Fruit fly (Drosophila melanogaster) whole organism, embryonic: Measurements from ENCODE around the gene Alg7.

Source experiments
- Antp ChIP-seq: fragments of 200-800 bp; sonication (Bioruptor generic); optimal IDR thresholded peaks from 3 replicates; lab custom pipeline; 2016; ENCODE audit warnings: missing biosample characterization, missing genetic modification characterization
- Atf6 ChIP-seq: fragments of 200-800 bp; sonication (Bioruptor generic); IDR thresholded peaks from 2 replicates; pipeline ENCODE4 v1.3.6; 2022; ENCODE audit warnings: missing biosample characterization, missing genetic modification characterization
- Awh ChIP-seq: fragments of 200-800 bp; sonication (Bioruptor generic); IDR thresholded peaks from 2 replicates; pipeline ENCODE4, ENCODE4 v1.3.6; 2022; ENCODE audit warnings: missing biosample characterization, missing genetic modification characterization
- Bteb2 ChIP-seq: fragments of 200-800 bp; sonication (Bioruptor generic); optimal IDR thresholded peaks from 2 replicates; lab custom pipeline; 2016; ENCODE audit warnings: missing biosample characterization, missing genetic modification characterization
- CG10209 ChIP-seq: fragments of 200-800 bp; sonication (Bioruptor generic); optimal IDR thresholded peaks from 3 replicates; lab custom pipeline; 2017; ENCODE audit warnings: missing biosample characterization, mild to moderate bottlenecking, missing genetic modification characterization, missing genetic modification reagents
- CG11723 ChIP-seq: fragments of 200-800 bp; sonication (Bioruptor generic); optimal IDR thresholded peaks from 2 replicates; lab custom pipeline; 2017; ENCODE audit warnings: missing biosample characterization, mild to moderate bottlenecking, missing genetic modification characterization
- CG12236 ChIP-seq: fragments of 200-800 bp; sonication (Bioruptor generic); optimal IDR thresholded peaks from 2 replicates; lab custom pipeline; 2016; ENCODE audit warnings: missing biosample characterization, missing genetic modification characterization
- CG15269 ChIP-seq: fragments of 200-800 bp; sonication (Bioruptor generic); optimal IDR thresholded peaks from 2 replicates; lab custom pipeline; 2018; ENCODE audit warnings: missing biosample characterization, mild to moderate bottlenecking, missing genetic modification characterization, moderate library complexity
- CG15479 ChIP-seq: fragments of 200-800 bp; sonication (Bioruptor generic); optimal IDR thresholded peaks from 3 replicates; lab custom pipeline; 2019; ENCODE audit warnings: missing biosample characterization, mild to moderate bottlenecking, missing genetic modification characterization, moderate library complexity
- CG17361 ChIP-seq: fragments of 200-800 bp; sonication (Bioruptor generic); IDR thresholded peaks from 3 replicates; pipeline ENCODE4 v1.3.6; 2022; ENCODE audit warnings: missing biosample characterization, missing genetic modification characterization
- CG3847 ChIP-seq: fragments of 200-800 bp; sonication (Bioruptor generic); IDR thresholded peaks from 2 replicates; pipeline ENCODE4 v1.3.6; 2022; ENCODE audit warnings: missing biosample characterization, missing genetic modification characterization
- CG5180 ChIP-seq: fragments of 200-800 bp; sonication (Bioruptor generic); optimal IDR thresholded peaks from 3 replicates; lab custom pipeline; 2017; ENCODE audit warnings: missing biosample characterization, missing genetic modification characterization, mild to moderate bottlenecking, moderate library complexity, missing genetic modification reagents
- CG6791 ChIP-seq: fragments of 200-800 bp; sonication (Bioruptor generic); IDR thresholded peaks from 3 replicates; pipeline ENCODE4 v1.3.6; 2022; ENCODE audit warnings: missing biosample characterization, missing genetic modification characterization; ENCODE audit not compliant: partially characterized antibody
- CG7963 ChIP-seq: fragments of 200-800 bp; sonication (Bioruptor generic); IDR thresholded peaks from 3 replicates; pipeline ENCODE4 v1.3.6; 2022; ENCODE audit warnings: missing biosample characterization, missing genetic modification characterization; ENCODE audit not compliant: partially characterized antibody
- CG9215 ChIP-seq: fragments of 200-800 bp; sonication (Bioruptor generic); IDR thresholded peaks from 2 replicates; pipeline ENCODE4 v1.3.6; 2022; ENCODE audit warnings: missing biosample characterization, missing genetic modification characterization
- CG9727 ChIP-seq: fragments of 200-800 bp; sonication (Bioruptor generic); optimal IDR thresholded peaks from 3 replicates; lab custom pipeline; 2017; ENCODE audit warnings: missing biosample characterization, mild to moderate bottlenecking, missing genetic modification characterization
- Dbx ChIP-seq: fragments of 200-800 bp; sonication (Bioruptor generic); IDR thresholded peaks from 3 replicates; pipeline ENCODE4 v1.3.6; 2022; ENCODE audit warnings: missing biosample characterization, missing genetic modification characterization
- Ets97D ChIP-seq: fragments of 200-800 bp; sonication (Bioruptor generic); optimal IDR thresholded peaks from 3 replicates; lab custom pipeline; 2016; ENCODE audit warnings: missing biosample characterization, missing genetic modification characterization
- Lim3 ChIP-seq: fragments of 200-800 bp; sonication (Bioruptor generic); IDR thresholded peaks from 2 replicates; pipeline ENCODE4 v1.3.6; 2022; ENCODE audit warnings: missing biosample characterization, missing genetic modification characterization
- NFAT ChIP-seq: fragments of 200-800 bp; sonication (Bioruptor generic); IDR thresholded peaks from 2 replicates; pipeline ENCODE4 v1.3.6; 2022; ENCODE audit warnings: missing biosample characterization, missing genetic modification characterization
- Nf-YB ChIP-seq: fragments of 200-800 bp; sonication (Bioruptor generic); optimal IDR thresholded peaks from 3 replicates; lab custom pipeline; 2019; ENCODE audit warnings: missing biosample characterization, mild to moderate bottlenecking, missing genetic modification characterization, moderate library complexity
- Pdp1 ChIP-seq, 2 experiments: fragments of 200-800 bp; sonication (Bioruptor generic); optimal IDR thresholded peaks; 3 replicates each; lab custom pipeline; 2016; ENCODE audit warnings: missing biosample characterization in 2 of 2, missing genetic modification characterization in 2 of 2, mild to moderate bottlenecking in 1 of 2, moderate library complexity in 1 of 2
- Ravus ChIP-seq: fragments of 200-800 bp; sonication (Bioruptor generic); IDR thresholded peaks from 2 replicates; pipeline ENCODE4 v1.3.6; 2022; ENCODE audit warnings: missing biosample characterization, missing genetic modification characterization
- Sox100B ChIP-seq: fragments of 200-800 bp; sonication (Bioruptor generic); optimal IDR thresholded peaks from 3 replicates; lab custom pipeline; 2018; ENCODE audit warnings: missing biosample characterization, mild to moderate bottlenecking, missing genetic modification characterization
- Sox102F ChIP-seq: fragments of 200-800 bp; sonication (Bioruptor generic); optimal IDR thresholded peaks from 2 replicates; lab custom pipeline; 2018; ENCODE audit warnings: missing biosample characterization, mild to moderate bottlenecking, missing genetic modification characterization, moderate library complexity
- Spps ChIP-seq: fragments of 200-800 bp; sonication (Bioruptor generic); optimal IDR thresholded peaks from 2 replicates; lab custom pipeline; 2018; ENCODE audit warnings: missing biosample characterization, mild to moderate bottlenecking, missing genetic modification characterization
- Sry-β ChIP-seq: fragments of 200-800 bp; sonication (Bioruptor generic); optimal IDR thresholded peaks from 2 replicates; lab custom pipeline; 2018; ENCODE audit warnings: missing biosample characterization, mild to moderate bottlenecking, missing genetic modification characterization, moderate library complexity
- Sry-δ ChIP-seq: fragments of 200-800 bp; sonication (Bioruptor generic); optimal IDR thresholded peaks from 2 replicates; lab custom pipeline; 2016; ENCODE audit warnings: missing biosample characterization, missing genetic modification characterization
- Taf1 ChIP-seq: fragments of 200-800 bp; sonication (Bioruptor generic); IDR thresholded peaks from 2 replicates; pipeline ENCODE4 v1.3.6; 2022; ENCODE audit warnings: missing biosample characterization, missing genetic modification characterization
- Vsx1 ChIP-seq: fragments of 200-800 bp; sonication (Bioruptor generic); optimal IDR thresholded peaks from 2 replicates; lab custom pipeline; 2017; ENCODE audit warnings: missing biosample characterization, mild to moderate bottlenecking, missing genetic modification characterization, missing genetic modification reagents
- YL-1 ChIP-seq: fragments of 200-800 bp; sonication (Bioruptor generic); optimal IDR thresholded peaks from 3 replicates; lab custom pipeline; 2017; ENCODE audit warnings: missing biosample characterization, mild to moderate bottlenecking, missing genetic modification characterization
- bab2 ChIP-seq: fragments of 200-800 bp; sonication (Bioruptor generic); optimal IDR thresholded peaks from 2 replicates; lab custom pipeline; 2016; ENCODE audit warnings: missing biosample characterization, missing genetic modification characterization
- bowl ChIP-seq: fragments of 200-800 bp; sonication (Bioruptor generic); IDR thresholded peaks from 2 replicates; pipeline ENCODE4 v1.3.6; 2022; ENCODE audit warnings: missing biosample characterization, missing genetic modification characterization
- br ChIP-seq: fragments of >200 bp; optimal IDR thresholded peaks from 2 replicates; lab custom pipeline; 2017
- crp ChIP-seq, 2 experiments: fragments of 200-800 bp; sonication (Bioruptor generic); optimal IDR thresholded peaks; 2 replicates in 1 of 2; 3 replicates in 1 of 2; lab custom pipeline; 2017; ENCODE audit warnings: missing biosample characterization in 2 of 2, missing genetic modification characterization in 2 of 2, mild to moderate bottlenecking in 1 of 2, moderate library complexity in 1 of 2
- gcm2 ChIP-seq: fragments of 200-800 bp; sonication (Bioruptor generic); optimal IDR thresholded peaks from 2 replicates; lab custom pipeline; 2016; ENCODE audit warnings: missing biosample characterization, missing genetic modification characterization
- lov ChIP-seq, 2 experiments: fragments of 200-800 bp in 1 of 2; fragments of >200 bp in 1 of 2; sonication (Bioruptor generic) in 1 of 2; IDR thresholded peaks in 1 of 2; optimal IDR thresholded peaks in 1 of 2; 2 replicates in 1 of 2; 3 replicates in 1 of 2; pipeline versions ENCODE4 v1.3.6 to Lab custom; 2017 to 2022; ENCODE audit warnings: missing biosample characterization in 1 of 2, missing genetic modification characterization in 1 of 2
- mirr ChIP-seq: fragments of 200-800 bp; sonication (Bioruptor generic); optimal IDR thresholded peaks from 3 replicates; lab custom pipeline; 2018; ENCODE audit warnings: missing biosample characterization, mild to moderate bottlenecking, missing genetic modification characterization
- odd ChIP-seq: fragments of 200-800 bp; sonication (Bioruptor generic); optimal IDR thresholded peaks from 2 replicates; lab custom pipeline; 2017; ENCODE audit warnings: missing biosample characterization, mild to moderate bottlenecking, missing genetic modification characterization
- org-1 ChIP-seq: fragments of 200-800 bp; sonication (Bioruptor generic); optimal IDR thresholded peaks from 2 replicates; lab custom pipeline; 2017; ENCODE audit warnings: missing biosample characterization, missing genetic modification characterization
- phol ChIP-seq: fragments of 200-800 bp; sonication (Bioruptor generic); optimal IDR thresholded peaks from 3 replicates; lab custom pipeline; 2018; ENCODE audit warnings: missing biosample characterization, mild to moderate bottlenecking, missing genetic modification characterization, moderate library complexity
- pnt ChIP-seq: fragments of 200-800 bp; sonication (Bioruptor generic); optimal IDR thresholded peaks from 3 replicates; lab custom pipeline; 2016; ENCODE audit warnings: missing biosample characterization, missing genetic modification characterization
- psq ChIP-seq: fragments of 200-800 bp; sonication (Bioruptor generic); optimal IDR thresholded peaks from 2 replicates; lab custom pipeline; 2017; ENCODE audit warnings: missing biosample characterization, missing genetic modification characterization
- sisA ChIP-seq: fragments of 200-800 bp; sonication (Bioruptor generic); IDR thresholded peaks from 2 replicates; pipeline ENCODE4 v1.3.6; 2022; ENCODE audit warnings: missing biosample characterization, missing genetic modification characterization
- slp2 ChIP-seq: fragments of 200-800 bp; sonication (Bioruptor generic); optimal IDR thresholded peaks from 2 replicates; lab custom pipeline; 2016; ENCODE audit warnings: missing biosample characterization, missing genetic modification characterization
- sob ChIP-seq: fragments of 200-800 bp; sonication (Bioruptor generic); IDR thresholded peaks from 2 replicates; pipeline ENCODE4 v1.3.6; 2022; ENCODE audit warnings: missing biosample characterization, missing genetic modification characterization
- ssp ChIP-seq: fragments of 200-800 bp; sonication (Bioruptor generic); IDR thresholded peaks from 2 replicates; pipeline ENCODE4 v1.3.6; 2022; ENCODE audit warnings: missing biosample characterization, missing genetic modification characterization
- sug ChIP-seq: fragments of 200-800 bp; optimal IDR thresholded peaks from 2 replicates; lab custom pipeline; 2019; ENCODE audit warnings: missing biosample characterization, mild to moderate bottlenecking, missing genetic modification characterization, moderate library complexity
- wor ChIP-seq: fragments of 200-800 bp; sonication (Bioruptor generic); IDR thresholded peaks from 2 replicates; pipeline ENCODE4 v1.3.6; 2022; ENCODE audit warnings: missing biosample characterization, missing genetic modification characterization
- zen2 ChIP-seq: fragments of 200-800 bp; sonication (Bioruptor generic); IDR thresholded peaks from 3 replicates; pipeline ENCODE4 v1.3.6; 2022; ENCODE audit warnings: missing biosample characterization, missing genetic modification characterization; ENCODE audit not compliant: partially characterized antibody

The Alg7 gene

DNA sequence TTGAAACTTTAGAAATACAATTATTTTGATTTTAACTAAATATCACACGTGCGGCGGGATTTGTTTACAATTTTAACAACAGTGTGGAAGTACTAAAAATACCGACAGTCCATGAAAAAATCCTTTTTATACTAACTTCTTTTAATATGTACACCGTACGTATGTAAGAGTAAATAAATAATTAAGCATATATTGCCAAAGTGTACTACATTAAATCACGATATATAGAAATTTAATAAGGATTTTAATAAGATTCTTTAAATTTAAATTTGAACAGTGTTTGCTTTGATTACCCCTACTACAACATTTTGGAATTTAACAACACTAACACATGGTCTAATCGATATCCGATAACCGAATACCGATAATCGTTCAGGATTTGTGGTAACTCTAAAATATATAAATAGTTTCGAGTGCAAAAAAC, 43.2 kb downstream of the Alg7 start, which contains the start of the genes Ski6 and CG16812 (continued):
- TF ChIP-seq CG6791 (GFP tag; lab: Robert Waterston, UW) (peak; percentile 35; the same call in 1 of the 3 replicates), CG3847 (GFP tag; lab: Robert Waterston, UW) (peak; percentile 69), pnt (GFP tag; lab: Kevin White, UChicago) (peak; percentile 15), slp2 (GFP tag; lab: Kevin White, UChicago) (no peak), Spps (tag; lab: Kevin White, UChicago) (peak; percentile 59), Antp (no peak), YL-1 (peak; percentile 66), gcm2 (no peak), Dbx (peak; percentile 68), ssp (GFP tag; lab: Robert Waterston, UW) (peak; percentile 50; the same call in 1 of the 2 replicates), Pdp1 (GFP tag; optimal IDR thresholded peaks at IDR 0.05; lab: Kevin White, UChicago) (peak; percentile 42 to 56), CG9215 (peak; percentile 50), CG7963 (GFP tag; lab: Robert Waterston, UW) (0 out of 3 replicates have a peak, but pooled peaks have one; percentile 18), sob (GFP tag; lab: Robert Waterston, UW) (no peak; the same call in 1 of the 2 replicates), CG9727 (GFP tag; lab: Kevin White, UChicago) (peak; percentile 63), phol (tag; lab: Kevin White, UChicago) (peak; percentile 82), Vsx1 (GFP tag; lab: Kevin White, UChicago) (no peak), zen2 (no peak), CG12236 (GFP tag; lab: Kevin White, UChicago) (no peak), br (lab: Kevin White, UChicago) (no peak), org-1 (GFP tag; lab: Kevin White, UChicago) (no peak), Atf6 (peak; percentile 66), Sry-δ (GFP tag; lab: Kevin White, UChicago) (peak; percentile 42), lov (optimal IDR thresholded peaks at IDR 0.05; lab: Kevin White, UChicago) (no peak), lov (GFP tag; IDR thresholded peaks at IDR 0.05; lab: Robert Waterston, UW) (no peak), mirr (GFP tag; lab: Kevin White, UChicago) (no peak), Ets97D (GFP tag; lab: Kevin White, UChicago) (peak; percentile 45), Nf-YB (peak; percentile 47), CG5180 (GFP tag; lab: Kevin White, UChicago) (no peak), CG11723 (GFP tag; lab: Kevin White, UChicago) (no peak), CG10209 (GFP tag; lab: Kevin White, UChicago) (peak; percentile 37), Sox102F (GFP tag; lab: Kevin White, UChicago) (peak; percentile 81), psq (peak; percentile 21), CG15479 (GFP tag; lab: Kevin White, UChicago) (no peak), bab2 (GFP tag; lab: Kevin White, UChicago) (peak; percentile 54), Sry-β (no peak), Awh (GFP tag; lab: Robert Waterston, UW) (peak; percentile 71), bowl (GFP tag; lab: Robert Waterston, UW) (no peak), odd (GFP tag; lab: Kevin White, UChicago) (no peak), sug (tag; lab: Kevin White, UChicago) (no peak), Sox100B (GFP tag; lab: Kevin White, UChicago) (no peak), sisA (GFP tag; lab: Robert Waterston, UW) (0 out of 2 replicates have a peak, but pooled peaks have one; percentile 16), CG15269 (tag; lab: Kevin White, UChicago) (peak; percentile 83), crp (GFP tag; optimal IDR thresholded peaks at IDR 0.05; lab: Kevin White, UChicago) (peak in 1 of 2 experiments; percentile 62), Lim3 (GFP tag; lab: Robert Waterston, UW) (no peak), Taf1 (GFP tag; lab: Robert Waterston, UW) (no peak), NFAT (GFP tag; lab: Robert Waterston, UW) (peak; percentile 48; the same call in 1 of the 2 replicates), CG17361 (peak; percentile 84), wor (no peak), Ravus (no peak; the same call in 1 of the 2 replicates), Bteb2 (peak; percentile 52)
